Worm (Caenorhabditis elegans): ENCODE data around the gene C44B7.7.

Gene C44B7.7

DNA sequence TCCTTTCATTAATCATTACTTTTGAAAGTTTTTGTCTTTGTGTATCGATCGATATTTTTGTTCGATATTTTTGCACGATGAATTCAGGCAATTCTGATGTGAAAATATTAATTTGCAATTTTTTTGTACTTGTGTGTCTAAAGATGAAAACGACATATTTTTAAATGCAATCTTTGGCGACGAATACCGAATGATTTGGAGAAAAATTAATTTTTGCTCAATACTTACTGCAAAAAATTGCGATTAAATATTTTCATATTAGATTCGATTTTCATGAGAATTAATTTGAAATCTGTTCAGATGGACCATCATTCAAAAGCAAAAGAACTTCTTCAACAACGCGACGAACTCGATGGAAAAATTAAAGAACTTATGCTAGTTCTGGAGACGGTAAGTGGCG is 21.8 kb upstream of the C44B7.7 start, which contains the start of gene psmd-9:
Gene psmd-9, plus strand, starts transcription at position 301 of the 400 bp plus-strand sequence.
- no peak for TF ChIP-seq mdl-1 (tag; optimal IDR thresholded peaks at IDR 0.05)
- no peak for TF ChIP-seq eor-1 (tag; optimal IDR thresholded peaks at IDR 0.05)
- no peak for TF ChIP-seq hmg-11 (tag; optimal IDR thresholded peaks at IDR 0.05)
- no peak for TF ChIP-seq egl-5 (tag; optimal IDR thresholded peaks at IDR 0.05)
- TF ChIP-seq sea-2 (GFP tag; optimal IDR thresholded peaks at IDR 0.05), result no peak
- TF ChIP-seq daf-12 (tag; optimal IDR thresholded peaks at IDR 0.05), result no peak
- TF ChIP-seq ceh-9 (tag; optimal IDR thresholded peaks at IDR 0.05), result no peak

DNA sequence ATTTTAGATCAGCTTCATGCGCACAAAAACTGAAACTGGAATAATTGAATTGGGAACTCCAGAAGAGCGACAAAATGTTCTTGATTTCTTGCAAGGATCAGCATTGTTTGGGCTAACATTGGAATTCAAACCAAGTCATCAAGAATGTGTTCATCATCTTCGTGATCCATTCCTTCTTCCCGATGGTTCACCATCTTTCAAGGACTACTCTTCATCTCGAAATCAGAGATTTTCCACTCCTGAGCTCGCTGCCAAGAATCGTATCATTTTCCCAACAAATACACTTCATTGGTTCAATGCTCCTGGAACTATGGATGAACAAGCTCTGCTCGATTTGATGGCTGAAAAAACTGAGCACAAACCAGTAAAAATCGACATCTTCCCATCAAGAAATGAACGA is 20.7 kb upstream of the C44B7.7 start:
- TF ChIP-seq fkh-10 (GFP tag; optimal IDR thresholded peaks at IDR 0.05) (no peak), ceh-9 (tag; optimal IDR thresholded peaks at IDR 0.05) (no peak), ceh-82 (tag; optimal IDR thresholded peaks at IDR 0.05) (no peak), elt-3 (tag; optimal IDR thresholded peaks at IDR 0.05) (no peak), tbx-2 (tag; optimal IDR thresholded peaks at IDR 0.05) (no peak), sea-2 (GFP tag; optimal IDR thresholded peaks at IDR 0.05) (no peak), nhr-23 (tag; optimal IDR thresholded peaks at IDR 0.05) (no peak), pqm-1 (tag; optimal IDR thresholded peaks at IDR 0.05) (no peak), nhr-25 (tag; optimal IDR thresholded peaks at IDR 0.05) (no peak), nhr-28 (tag; optimal IDR thresholded peaks at IDR 0.05) (no peak), unc-39 (tag; optimal IDR thresholded peaks at IDR 0.05) (no peak), ztf-11 (tag; optimal IDR thresholded peaks at IDR 0.05) (no peak), nhr-43 (tag; optimal IDR thresholded peaks at IDR 0.05; ENCODE audit: poor library complexity, severe bottlenecking) (no peak), ztf-4 (tag; optimal IDR thresholded peaks at IDR 0.05) (no peak), elt-2 (tag; optimal IDR thresholded peaks at IDR 0.05) (no peak), lin-15B (tag; optimal IDR thresholded peaks at IDR 0.05) (no peak), egl-27 (tag; optimal IDR thresholded peaks at IDR 0.05) (no peak), daf-12 (tag; optimal IDR thresholded peaks at IDR 0.05) (no peak)

DNA sequence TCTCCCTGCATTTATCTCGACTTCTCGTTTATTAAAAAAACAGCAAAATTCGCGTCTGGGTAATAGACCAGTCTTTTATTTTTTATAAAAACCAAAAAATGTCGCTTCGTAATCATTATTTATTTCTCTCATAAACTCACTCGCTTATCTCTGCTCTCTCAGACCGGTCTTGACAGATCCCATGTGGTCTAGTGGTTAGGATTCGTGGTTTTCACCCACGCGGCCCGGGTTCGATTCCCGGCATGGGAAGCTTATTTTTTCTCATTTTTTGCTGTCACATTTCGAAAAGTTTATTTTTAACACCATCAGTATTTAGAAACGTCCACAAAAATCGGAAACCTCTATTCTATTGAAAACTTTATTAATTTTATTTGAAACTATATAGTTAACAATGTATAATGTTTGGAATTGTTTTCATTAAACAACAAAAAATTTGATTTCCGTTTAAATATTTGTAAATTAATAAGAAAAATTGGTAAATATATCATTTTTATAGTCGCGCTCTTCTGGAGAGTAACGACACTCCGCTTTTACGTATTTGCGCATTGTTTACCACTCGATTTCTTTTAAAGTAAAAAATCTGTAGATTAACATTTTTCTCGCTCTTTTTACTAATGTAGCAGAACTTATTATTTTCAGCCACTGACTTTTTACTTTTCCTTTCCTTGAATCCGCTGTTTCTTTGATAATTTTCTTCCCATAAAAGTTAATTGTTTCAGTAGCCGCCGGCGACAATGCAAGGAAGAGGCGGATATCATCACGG is 18.2 kb upstream of the C44B7.7 start, which contains the start of gene hrpl-1:
Gene hrpl-1, plus strand, starts transcription at position 713 of the 763 bp plus-strand sequence.
- TF ChIP-seq pha-4 (tag; optimal IDR thresholded peaks at IDR 0.05), result no peak
- peak; percentile 35 for TF ChIP-seq nhr-43 (tag; optimal IDR thresholded peaks at IDR 0.05; ENCODE audit: poor library complexity, severe bottlenecking)
- TF ChIP-seq nfya-1 (tag; optimal IDR thresholded peaks at IDR 0.05; ENCODE audit: insufficient read depth), result peak; percentile 24

DNA sequence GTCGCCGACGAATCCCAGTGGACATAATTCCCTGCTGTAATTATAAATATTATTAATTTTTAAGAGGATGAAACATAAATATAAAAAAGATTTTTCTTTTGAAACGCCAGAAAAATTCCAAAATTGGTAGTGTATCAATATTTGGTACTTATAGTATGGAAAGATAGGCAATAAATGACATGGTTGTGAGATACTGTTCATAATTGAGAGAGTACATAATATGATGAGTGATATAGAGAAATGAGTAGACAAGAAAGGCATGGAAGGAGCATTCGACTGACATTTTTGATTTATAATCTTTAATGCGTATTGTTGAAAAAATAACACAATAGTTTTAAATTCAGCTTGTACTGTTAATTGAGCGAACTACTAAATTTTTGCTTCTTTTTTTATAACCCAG is 17.5 kb upstream of the C44B7.7 start, which contains the start of gene C44B7.11:
Gene C44B7.11, minus strand, starts transcription at position 34 of the 400 bp plus-strand sequence.
- no peak for TF ChIP-seq lin-15B (tag; optimal IDR thresholded peaks at IDR 0.05)
- TF ChIP-seq elt-2 (tag; optimal IDR thresholded peaks at IDR 0.05), result peak; percentile 34
- TF ChIP-seq pqm-1 (tag; optimal IDR thresholded peaks at IDR 0.05), result peak; percentile 29

DNA sequence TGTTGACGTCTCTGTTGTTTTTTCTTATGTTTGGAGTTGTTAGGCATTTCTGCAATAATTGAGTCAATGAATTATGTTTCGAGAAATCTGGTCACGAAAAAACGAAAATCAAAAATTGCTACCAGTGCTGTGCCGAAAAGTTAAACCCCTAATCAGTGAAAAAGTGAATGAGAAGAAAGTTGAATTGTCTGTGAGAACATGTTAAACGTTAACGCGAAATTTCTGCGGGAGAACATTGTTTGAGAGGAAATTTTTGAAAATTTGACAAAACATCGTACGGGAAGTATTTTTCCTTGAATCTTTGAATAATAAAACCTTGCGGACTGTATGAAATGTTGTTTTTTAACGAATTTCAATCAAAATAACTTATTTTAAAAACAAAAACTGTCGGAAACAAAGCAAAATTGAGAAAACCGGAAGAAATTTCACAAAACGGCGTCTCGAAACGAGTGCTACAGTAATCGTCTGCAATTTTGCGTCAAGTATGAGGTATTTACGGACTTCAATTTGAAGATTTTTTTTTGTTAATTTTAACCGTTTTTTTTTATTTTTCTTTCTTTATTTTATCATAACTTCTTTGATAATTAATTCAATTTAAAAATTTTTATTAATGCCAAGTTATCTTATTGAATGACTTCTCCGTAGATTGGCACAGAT is 13.8 kb upstream of the C44B7.7 start, which contains the start of gene adal-1:
Gene adal-1, minus strand, starts transcription at position 51 of the 657 bp plus-strand sequence.
- TF ChIP-seq mdl-1 (tag; optimal IDR thresholded peaks at IDR 0.05), result no peak
- TF ChIP-seq nhr-25 (tag; optimal IDR thresholded peaks at IDR 0.05), result no peak
- TF ChIP-seq ceh-28 (tag; optimal IDR thresholded peaks at IDR 0.05), result no peak
- no peak for TF ChIP-seq fkh-10 (GFP tag; optimal IDR thresholded peaks at IDR 0.05)
- no peak for TF ChIP-seq ceh-9 (tag; optimal IDR thresholded peaks at IDR 0.05)

DNA sequence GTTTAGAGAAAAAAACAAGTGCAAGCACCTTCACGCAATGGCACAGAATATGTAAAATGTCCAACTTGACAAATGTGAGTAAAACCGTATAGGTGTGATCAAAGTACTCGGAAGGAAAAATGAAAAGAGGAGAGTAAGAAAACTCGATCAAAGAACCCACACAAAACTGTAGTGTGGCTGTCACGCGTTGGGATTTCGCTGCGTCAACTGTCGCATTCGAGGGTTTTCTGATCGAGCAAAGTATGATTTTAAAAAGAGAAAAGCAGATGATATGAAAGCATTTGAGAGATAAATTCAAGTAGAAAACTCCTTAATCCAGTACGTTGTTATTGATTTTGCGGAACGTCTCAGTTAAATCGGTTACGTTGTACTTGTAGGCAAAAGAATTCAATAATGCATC is 11.9 kb upstream of the C44B7.7 start:
- TF ChIP-seq skn-1 (tag; optimal IDR thresholded peaks at IDR 0.05), result no peak
- TF ChIP-seq pqm-1 (tag; optimal IDR thresholded peaks at IDR 0.05), result peak; percentile 77
- peak; percentile 64 for TF ChIP-seq lsy-12 (tag; optimal IDR thresholded peaks at IDR 0.05)
- TF ChIP-seq jun-1 (tag; optimal IDR thresholded peaks at IDR 0.05), result peak; percentile 86
- TF ChIP-seq mdl-1 (tag; optimal IDR thresholded peaks at IDR 0.05), result no peak
- peak; percentile 50 for TF ChIP-seq elt-2 (tag; optimal IDR thresholded peaks at IDR 0.05)
- TF ChIP-seq nhr-25 (tag; optimal IDR thresholded peaks at IDR 0.05), result peak; percentile 39
- TF ChIP-seq lin-39 (tag; optimal IDR thresholded peaks at IDR 0.05), result peak; percentile 41
- peak; percentile 50 for TF ChIP-seq pha-4 (tag; optimal IDR thresholded peaks at IDR 0.05)
- peak; percentile 60 for TF ChIP-seq nhr-23 (tag; optimal IDR thresholded peaks at IDR 0.05)
- peak; percentile 85 for TF ChIP-seq nhr-43 (tag; optimal IDR thresholded peaks at IDR 0.05; ENCODE audit: poor library complexity, severe bottlenecking)
- no peak for TF ChIP-seq nhr-67 (tag; optimal IDR thresholded peaks at IDR 0.05)
- TF ChIP-seq ama-1 (optimal IDR thresholded peaks at IDR 0.05), result peak; percentile 63
- peak; percentile 46 for TF ChIP-seq nfya-1 (tag; optimal IDR thresholded peaks at IDR 0.05; ENCODE audit: insufficient read depth)
- no peak for TF ChIP-seq nhr-12 (tag; optimal IDR thresholded peaks at IDR 0.05)
- no peak for TF ChIP-seq mml-1 (tag; optimal IDR thresholded peaks at IDR 0.05)

Data from whole organism, L3 larva.